Fruit fly (Drosophila melanogaster) whole organism: ENCODE measurements around the gene Galphaf.

Source experiments
- EcR ChIP-seq, 2 experiments: fragments of >200 bp; optimal IDR thresholded peaks; 2 replicates each; lab custom pipeline; 2017; ENCODE audit warnings: missing biosample characterization in 2 of 2, missing genetic modification characterization in 2 of 2, missing genetic modification reagents in 2 of 2
- psq ChIP-seq: fragments of >200 bp; optimal IDR thresholded peaks from 2 replicates; lab custom pipeline; 2017
- usp ChIP-seq: fragments of >200 bp; optimal IDR thresholded peaks from 2 replicates; lab custom pipeline; 2017; ENCODE audit warnings: missing biosample characterization, missing genetic modification characterization, mixed read lengths

DNA sequence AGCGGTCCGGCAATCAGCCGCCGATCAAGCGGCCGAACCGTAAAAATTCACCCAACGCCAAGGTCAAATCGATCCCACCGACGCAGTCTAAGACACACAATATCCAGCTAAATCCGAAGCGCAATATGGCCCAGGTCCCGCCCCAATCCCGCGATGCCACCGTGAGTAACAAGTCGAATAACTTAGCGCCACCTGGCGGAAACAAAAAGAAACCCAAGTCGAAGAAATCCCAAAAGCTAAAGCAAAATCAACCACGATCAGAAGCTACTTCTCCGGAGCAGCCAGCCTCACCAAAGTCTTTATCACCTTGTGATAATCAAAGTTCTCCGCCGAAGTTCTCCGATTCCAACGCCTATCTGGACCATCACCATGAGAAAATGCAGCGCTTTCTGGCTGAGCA lies 37.9 kb upstream of the Galphaf start:
- TF ChIP-seq EcR (GFP tag; optimal IDR thresholded peaks at IDR 0.05; lab: Kevin White, UChicago) (no peak), usp (no peak), psq (lab: Kevin White, UChicago) (no peak)
